Worm (Caenorhabditis elegans) whole organism, L1 larva: ENCODE results near the gene F09F9.2.
A peak's percentile ranks its signal among the peaks of the same experiment; 100 is the strongest.

ENCODE experiments used
- C16A3.4 ChIP-seq: fragments of 150-350 bp; optimal IDR thresholded peaks from 2 replicates; lab custom pipeline; 2014; ENCODE audit warnings: missing biosample characterization, missing genetic modification characterization
- C34B4.2 ChIP-seq: sonication (generic microtip); optimal IDR thresholded peaks from 2 replicates; lab custom pipeline; 2017; ENCODE audit warnings: mild to moderate bottlenecking, missing genetic modification characterization, missing compliant biosample characterization
- Y116A8C.19 ChIP-seq: sonication (generic microtip); optimal IDR thresholded peaks from 2 replicates; lab custom pipeline; 2016; ENCODE audit warnings: missing compliant biosample characterization, missing genetic modification characterization, borderline replicate concordance
- aly-2 ChIP-seq: fragments of 150-350 bp; optimal IDR thresholded peaks from 2 replicates; lab custom pipeline; 2014; ENCODE audit warnings: missing biosample characterization, missing genetic modification characterization
- ama-1 ChIP-seq: fragments of 150-350 bp; optimal IDR thresholded peaks from 2 replicates; lab custom pipeline; 2014
- ceh-63 ChIP-seq: fragments of 200-800 bp; sonication (Bioruptor generic); optimal IDR thresholded peaks from 2 replicates; lab custom pipeline; 2018; ENCODE audit warnings: mild to moderate bottlenecking, missing genetic modification characterization, missing compliant biosample characterization
- ceh-82 ChIP-seq, 3 experiments: fragments of 150-350 bp in 1 of 3; sonication (generic microtip) in 2 of 3; optimal IDR thresholded peaks; 2 replicates each; lab custom pipeline; 2014 to 2017; ENCODE audit warnings: missing biosample characterization in 3 of 3, missing genetic modification characterization in 3 of 3
- ceh-88 ChIP-seq: fragments of 200-800 bp; sonication (Bioruptor generic); IDR thresholded peaks from 2 replicates; pipeline ENCODE4 v1.3.6; 2022; ENCODE audit warnings: missing genetic modification characterization, missing compliant biosample characterization
- ceh-90 ChIP-seq: sonication (generic microtip); optimal IDR thresholded peaks from 2 replicates; lab custom pipeline; 2016; ENCODE audit warnings: missing genetic modification characterization, missing compliant biosample characterization
- ces-1 ChIP-seq: fragments of 150-350 bp; optimal IDR thresholded peaks from 2 replicates; lab custom pipeline; 2014; ENCODE audit warnings: missing biosample characterization, missing genetic modification reagents, missing genetic modification characterization
- efl-1 ChIP-seq, 4 experiments: fragments of 150-350 bp; optimal IDR thresholded peaks in 3 of 4; peaks in 1 of 4; 1 replicate in 1 of 4; 2 replicates in 3 of 4; lab custom pipeline; 2014; ENCODE audit warnings: missing biosample characterization in 2 of 4, missing genetic modification characterization in 2 of 4, missing genetic modification reagents in 2 of 4
- egl-13 ChIP-seq: sonication (generic microtip); optimal IDR thresholded peaks from 2 replicates; lab custom pipeline; 2016; ENCODE audit warnings: missing genotype, missing genetic modification reagents, missing genetic modification characterization, missing compliant biosample characterization
- elt-2 ChIP-seq: sonication (generic microtip); optimal IDR thresholded peaks from 2 replicates; lab custom pipeline; 2016; ENCODE audit warnings: missing genetic modification characterization, mild to moderate bottlenecking, inconsistent platforms, missing compliant biosample characterization, missing genetic modification reagents
- elt-3 ChIP-seq, 6 experiments: fragments of 150-350 bp in 1 of 6; sonication (generic microtip); optimal IDR thresholded peaks; 2 replicates each; lab custom pipeline; 2017 to 2018; ENCODE audit warnings: missing biosample characterization in 6 of 6, missing genetic modification characterization in 6 of 6, inconsistent platforms in 1 of 6
- fkh-10 ChIP-seq: sonication (generic microtip); optimal IDR thresholded peaks from 2 replicates; lab custom pipeline; 2017; ENCODE audit warnings: missing biosample characterization, missing genetic modification reagents, missing genetic modification characterization
- fkh-4 ChIP-seq: sonication (generic microtip); optimal IDR thresholded peaks from 2 replicates; lab custom pipeline; 2016; ENCODE audit warnings: missing compliant biosample characterization, missing genetic modification characterization, borderline replicate concordance
- fos-1 ChIP-seq: fragments of 150-350 bp; optimal IDR thresholded peaks from 2 replicates; lab custom pipeline; 2014; ENCODE audit warnings: missing biosample characterization, missing genetic modification characterization
- hlh-17 ChIP-seq: fragments of 200-800 bp; sonication (Bioruptor generic); optimal IDR thresholded peaks from 2 replicates; lab custom pipeline; 2018; ENCODE audit warnings: missing genetic modification characterization, mild to moderate bottlenecking, missing compliant biosample characterization, moderate library complexity, borderline replicate concordance
- hpl-2 ChIP-seq: fragments of 150-350 bp; optimal IDR thresholded peaks from 2 replicates; lab custom pipeline; 2014; ENCODE audit warnings: missing biosample characterization, missing genetic modification reagents, missing genetic modification characterization
- irx-1 ChIP-seq: sonication (generic microtip); optimal IDR thresholded peaks from 2 replicates; lab custom pipeline; 2016; ENCODE audit warnings: missing genetic modification characterization, missing compliant biosample characterization
- isw-1 ChIP-seq: fragments of 200-800 bp; sonication (Bioruptor generic); IDR thresholded peaks from 2 replicates; pipeline ENCODE4 v1.3.6; 2022; ENCODE audit warnings: missing genetic modification characterization, missing compliant biosample characterization
- jun-1 ChIP-seq: fragments of 150-350 bp; optimal IDR thresholded peaks from 2 replicates; lab custom pipeline; 2014; ENCODE audit warnings: missing biosample characterization, missing genetic modification reagents, missing genetic modification characterization
- lin-13 ChIP-seq: fragments of 150-350 bp; optimal IDR thresholded peaks from 2 replicates; lab custom pipeline; 2014; ENCODE audit warnings: missing biosample characterization, missing genetic modification reagents, missing genetic modification characterization
- lin-14 ChIP-seq: fragments of 200-800 bp; sonication (Bioruptor generic); optimal IDR thresholded peaks from 2 replicates; lab custom pipeline; 2018; ENCODE audit warnings: mild to moderate bottlenecking, missing genetic modification characterization, moderate library complexity, missing compliant biosample characterization
- lin-15B ChIP-seq: fragments of 150-350 bp; sonication (generic microtip); optimal IDR thresholded peaks from 3 replicates; lab custom pipeline; 2014; ENCODE audit warnings: missing biosample characterization, missing genetic modification characterization
- lin-35 ChIP-seq, 2 experiments: fragments of 150-350 bp; optimal IDR thresholded peaks; 2 replicates each; lab custom pipeline; 2014; ENCODE audit warnings: missing biosample characterization in 2 of 2, missing genetic modification characterization in 2 of 2, missing genetic modification reagents in 2 of 2
- lir-3 ChIP-seq: sonication (generic microtip); optimal IDR thresholded peaks from 2 replicates; lab custom pipeline; 2016; ENCODE audit warnings: mild to moderate bottlenecking, missing genetic modification characterization, moderate library complexity, missing compliant biosample characterization; ENCODE audit not compliant: poor library complexity
- lsy-2 ChIP-seq, 2 experiments: fragments of 150-350 bp; optimal IDR thresholded peaks; 2 replicates each; lab custom pipeline; 2014; ENCODE audit warnings: missing biosample characterization in 2 of 2, missing genetic modification characterization in 2 of 2
- mep-1 ChIP-seq: fragments of 150-350 bp; optimal IDR thresholded peaks from 2 replicates; lab custom pipeline; 2014; ENCODE audit warnings: missing biosample characterization, missing genetic modification characterization
- nhr-11 ChIP-seq: fragments of 150-350 bp; optimal IDR thresholded peaks from 2 replicates; lab custom pipeline; 2014; ENCODE audit warnings: missing biosample characterization, missing genetic modification characterization
- nhr-12 ChIP-seq: sonication (generic microtip); optimal IDR thresholded peaks from 2 replicates; lab custom pipeline; 2017; ENCODE audit warnings: missing biosample characterization, missing genetic modification characterization
- nhr-20 ChIP-seq: sonication (generic microtip); optimal IDR thresholded peaks from 2 replicates; lab custom pipeline; 2016; ENCODE audit warnings: mild to moderate bottlenecking, missing genetic modification characterization, missing compliant biosample characterization
- nhr-28 ChIP-seq: fragments of 150-350 bp; optimal IDR thresholded peaks from 2 replicates; lab custom pipeline; 2014; ENCODE audit warnings: missing biosample characterization, missing genetic modification characterization
- nhr-47 ChIP-seq: sonication (generic microtip); optimal IDR thresholded peaks from 2 replicates; lab custom pipeline; 2016; ENCODE audit warnings: mild to moderate bottlenecking, missing genetic modification characterization, moderate library complexity, missing compliant biosample characterization
- nhr-71 ChIP-seq: sonication (generic microtip); optimal IDR thresholded peaks from 2 replicates; lab custom pipeline; 2016; ENCODE audit warnings: mild to moderate bottlenecking, missing genetic modification characterization, moderate library complexity, missing compliant biosample characterization
- nhr-76 ChIP-seq: sonication (generic microtip); optimal IDR thresholded peaks from 2 replicates; lab custom pipeline; 2017; ENCODE audit warnings: missing biosample characterization, missing genetic modification characterization
- nhr-77 ChIP-seq: fragments of 150-350 bp; optimal IDR thresholded peaks from 2 replicates; lab custom pipeline; 2014; ENCODE audit warnings: missing biosample characterization, missing genetic modification characterization
- nhr-85 ChIP-seq: sonication (generic microtip); peaks from one replicate; lab custom pipeline; 2016; ENCODE audit warnings: missing genetic modification characterization, inconsistent platforms, missing compliant biosample characterization
- pax-3 ChIP-seq: fragments of 200-800 bp; sonication (Bioruptor generic); optimal IDR thresholded peaks from 2 replicates; lab custom pipeline; 2018; ENCODE audit warnings: mild to moderate bottlenecking, missing genetic modification characterization, moderate library complexity, missing compliant biosample characterization
- pqm-1 ChIP-seq: sonication (generic microtip); optimal IDR thresholded peaks from 3 replicates; lab custom pipeline; 2017; ENCODE audit warnings: missing biosample characterization, missing genetic modification characterization
- rnt-1 ChIP-seq: sonication (generic microtip); optimal IDR thresholded peaks from 2 replicates; lab custom pipeline; 2016; ENCODE audit warnings: mild to moderate bottlenecking, missing genetic modification characterization, moderate library complexity, missing compliant biosample characterization
- skn-1 ChIP-seq: fragments of 150-350 bp; optimal IDR thresholded peaks from 2 replicates; lab custom pipeline; 2014; ENCODE audit warnings: missing biosample characterization, missing genetic modification characterization
- snu-23 ChIP-seq: sonication (generic microtip); optimal IDR thresholded peaks from 2 replicates; lab custom pipeline; 2016; ENCODE audit warnings: missing genetic modification characterization, missing compliant biosample characterization
- sptf-1 ChIP-seq: fragments of 150-350 bp; optimal IDR thresholded peaks from 2 replicates; lab custom pipeline; 2014; ENCODE audit warnings: missing biosample characterization, missing genetic modification characterization
- swsn-7 ChIP-seq: sonication (generic microtip); optimal IDR thresholded peaks from 2 replicates; lab custom pipeline; 2016; ENCODE audit warnings: missing genetic modification characterization, missing compliant biosample characterization
- tbx-2 ChIP-seq: sonication (generic microtip); optimal IDR thresholded peaks from 2 replicates; lab custom pipeline; 2016; ENCODE audit warnings: missing genetic modification characterization, missing compliant biosample characterization
- tlp-1 ChIP-seq: fragments of 150-350 bp; optimal IDR thresholded peaks from 2 replicates; lab custom pipeline; 2014; ENCODE audit warnings: missing biosample characterization, missing genetic modification characterization
- unc-130 ChIP-seq: fragments of 150-350 bp; optimal IDR thresholded peaks from 2 replicates; lab custom pipeline; 2017; ENCODE audit warnings: missing biosample characterization, missing genetic modification characterization, inconsistent platforms
- unc-86 ChIP-seq: sonication (generic microtip); optimal IDR thresholded peaks from 2 replicates; lab custom pipeline; 2016; ENCODE audit warnings: missing genetic modification characterization, missing compliant biosample characterization

Gene F09F9.2

DNA sequence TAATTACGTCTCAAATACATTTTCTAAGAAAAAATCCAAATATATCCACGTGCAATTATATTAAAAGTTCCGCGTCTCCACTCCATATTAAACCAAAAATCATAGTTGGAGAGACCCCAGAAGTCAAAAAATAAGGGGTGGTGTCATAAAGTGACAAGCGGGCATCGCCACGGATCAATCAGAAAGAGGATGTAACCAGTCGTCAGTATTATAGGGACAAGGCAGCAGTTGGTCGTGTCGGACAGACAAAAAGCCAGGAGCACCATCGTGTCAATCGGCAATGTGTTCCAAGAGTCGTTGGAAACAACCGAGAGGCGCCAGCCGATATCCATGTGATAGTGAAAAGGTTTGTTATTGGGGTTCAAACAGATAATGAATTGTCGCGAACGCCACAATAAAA is 35.3 kb downstream of the F09F9.2 start:
- TF ChIP-seq nhr-76 (tag; lab: Kevin White, UChicago) (no peak), elt-2 (tag; lab: Kevin White, UChicago) (no peak), ceh-82 (tag; optimal IDR thresholded peaks at IDR 0.05; lab: Kevin White, UChicago) (no peak), lir-3 (no peak), ceh-88 (GFP tag; lab: Robert Waterston, UW) (no peak), Y116A8C.19 (tag; lab: Kevin White, UChicago) (no peak), nhr-47 (tag; lab: Kevin White, UChicago) (no peak), aly-2 (tag; lab: Kevin White, UChicago) (no peak), lsy-2 (tag; optimal IDR thresholded peaks at IDR 0.05; lab: Kevin White, UChicago) (no peak), nhr-11 (tag; lab: Kevin White, UChicago) (no peak), elt-3 (tag; optimal IDR thresholded peaks at IDR 0.05; lab: Kevin White, UChicago) (no peak), hpl-2 (GFP tag; lab: Kevin White, UChicago) (no peak), nhr-77 (tag; lab: Kevin White, UChicago) (no peak), nhr-28 (no peak), tbx-2 (tag; lab: Kevin White, UChicago) (peak; percentile 2), mep-1 (tag; lab: Kevin White, UChicago) (no peak), skn-1 (tag; lab: Kevin White, UChicago) (no peak), jun-1 (tag; lab: Kevin White, UChicago) (no peak), nhr-12 (tag; lab: Kevin White, UChicago) (no peak), fkh-10 (GFP tag; lab: Kevin White, UChicago) (no peak), lin-14 (GFP tag; lab: Kevin White, UChicago) (peak; percentile 69), fkh-4 (tag; lab: Kevin White, UChicago) (no peak), ces-1 (GFP tag; lab: Kevin White, UChicago) (no peak), isw-1 (GFP tag; lab: Robert Waterston, UW) (no peak), rnt-1 (tag; lab: Kevin White, UChicago) (peak; percentile 55), pqm-1 (tag; lab: Kevin White, UChicago) (no peak), nhr-71 (tag; lab: Kevin White, UChicago) (peak; percentile 53), nhr-20 (tag; lab: Kevin White, UChicago) (no peak), efl-1 (optimal IDR thresholded peaks at IDR 0.05; lab: Kevin White, UChicago) (no peak), efl-1 (GFP tag; optimal IDR thresholded peaks at IDR 0.05 in 1 of 2; lab: Kevin White, UChicago) (no peak), pax-3 (no peak), unc-130 (tag; lab: Kevin White, UChicago) (peak; percentile 18), ceh-63 (GFP tag; lab: Kevin White, UChicago) (no peak), sptf-1 (tag; lab: Kevin White, UChicago) (no peak), lin-15B (no peak), fos-1 (no peak), lin-13 (GFP tag; lab: Kevin White, UChicago) (no peak), ceh-90 (no peak), egl-13 (tag; lab: Kevin White, UChicago) (no peak)

DNA sequence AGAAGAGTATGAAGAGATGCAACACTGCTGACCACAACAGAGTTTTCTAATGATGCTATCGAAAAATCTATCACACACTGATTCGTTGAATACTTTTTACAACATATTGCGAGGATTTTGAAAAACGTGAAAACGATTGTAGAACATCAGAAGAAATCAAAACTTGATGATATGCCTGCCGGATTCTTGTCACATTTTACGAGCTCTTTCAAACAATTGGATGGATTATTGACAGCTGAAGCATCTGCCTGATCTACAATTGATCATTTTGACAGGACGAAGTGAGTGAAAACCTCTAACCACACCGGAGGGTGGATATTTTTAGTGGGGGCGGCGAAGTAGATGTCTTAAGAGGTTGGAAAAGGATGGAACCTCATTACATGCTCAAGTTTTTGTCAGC is 38.7 kb downstream of the F09F9.2 start:
- no peak for TF ChIP-seq C34B4.2 (tag; lab: Kevin White, UChicago)
- TF ChIP-seq fkh-4 (tag; lab: Kevin White, UChicago), result no peak
- TF ChIP-seq unc-86 (tag; lab: Kevin White, UChicago), result no peak
- no peak for TF ChIP-seq fos-1
- no peak for TF ChIP-seq nhr-71 (tag; lab: Kevin White, UChicago)
- TF ChIP-seq ama-1 (lab: Kevin White, UChicago), result no peak
- TF ChIP-seq swsn-7 (tag; lab: Kevin White, UChicago), result no peak
- TF ChIP-seq lin-35 (GFP tag; optimal IDR thresholded peaks at IDR 0.05; lab: Kevin White, UChicago), result no peak
- TF ChIP-seq nhr-85 (tag; lab: Kevin White, UChicago), result no peak
- no peak for TF ChIP-seq snu-23
- TF ChIP-seq ceh-63 (GFP tag; lab: Kevin White, UChicago), result no peak
- TF ChIP-seq C16A3.4 (tag; lab: Kevin White, UChicago), result no peak
- no peak for TF ChIP-seq egl-13 (tag; lab: Kevin White, UChicago)
- no peak for TF ChIP-seq irx-1
- no peak for TF ChIP-seq tlp-1 (tag; lab: Kevin White, UChicago)
- TF ChIP-seq fkh-10 (GFP tag; lab: Kevin White, UChicago), result no peak
- TF ChIP-seq nhr-11 (tag; lab: Kevin White, UChicago), result no peak
- TF ChIP-seq hlh-17, result no peak
- no peak for TF ChIP-seq skn-1 (tag; lab: Kevin White, UChicago)
